Fruit fly (Drosophila melanogaster) whole organism, prepupa: ENCODE results near the gene Kyat.

Experiments used
- Gug ChIP-seq: fragments of 200-800 bp; sonication (Bioruptor generic); IDR thresholded peaks from 2 replicates; pipeline ENCODE4 v1.3.6; 2022; ENCODE audit warnings: missing biosample characterization, missing genetic modification characterization
- topi ChIP-seq: fragments of 200-800 bp; sonication (Bioruptor generic); optimal IDR thresholded peaks from 3 replicates; lab custom pipeline; 2016; ENCODE audit warnings: missing biosample characterization, missing genetic modification characterization

- TF ChIP-seq topi (no peak), Gug (no peak)
Measured at dm6 chr3R:11856295-11856694, 34.0 kb upstream of the Kyat start.
